Fruit fly (Drosophila melanogaster) whole organism, embryonic: ENCODE data around the gene CG9795.

Experiments used
- CG12744 ChIP-seq: fragments of 200-800 bp; sonication (Bioruptor generic); optimal IDR thresholded peaks from 2 replicates; lab custom pipeline; 2016; ENCODE audit warnings: missing biosample characterization, missing genetic modification characterization
- CG15601 ChIP-seq: fragments of 200-800 bp; sonication (Bioruptor generic); optimal IDR thresholded peaks from 3 replicates; lab custom pipeline; 2019; ENCODE audit warnings: missing biosample characterization, mild to moderate bottlenecking, missing genetic modification characterization, moderate library complexity
- CG4328 ChIP-seq: fragments of 200-800 bp; sonication (Bioruptor generic); optimal IDR thresholded peaks from 3 replicates; lab custom pipeline; 2017; ENCODE audit warnings: missing biosample characterization, missing genetic modification reagents, missing genetic modification characterization
- CG9932 ChIP-seq: fragments of 200-800 bp; sonication (Bioruptor generic); IDR thresholded peaks from 2 replicates; pipeline ENCODE4 v1.3.6; 2022; ENCODE audit warnings: missing biosample characterization, missing genetic modification characterization
- odd ChIP-seq: fragments of 200-800 bp; sonication (Bioruptor generic); optimal IDR thresholded peaks from 2 replicates; lab custom pipeline; 2017; ENCODE audit warnings: missing biosample characterization, mild to moderate bottlenecking, missing genetic modification characterization
- psq ChIP-seq: fragments of 200-800 bp; sonication (Bioruptor generic); optimal IDR thresholded peaks from 2 replicates; lab custom pipeline; 2017; ENCODE audit warnings: missing biosample characterization, missing genetic modification characterization
- rib ChIP-seq: fragments of 200-800 bp; sonication (Bioruptor generic); IDR thresholded peaks from 2 replicates; pipeline ENCODE4 v1.3.6; 2022; ENCODE audit warnings: missing biosample characterization, missing genetic modification characterization
- shn ChIP-seq: fragments of 200-800 bp; sonication (Bioruptor generic); optimal IDR thresholded peaks from 3 replicates; lab custom pipeline; 2016; ENCODE audit warnings: missing biosample characterization, missing genetic modification characterization
- zen2 ChIP-seq: fragments of 200-800 bp; sonication (Bioruptor generic); IDR thresholded peaks from 3 replicates; pipeline ENCODE4 v1.3.6; 2022; ENCODE audit warnings: missing biosample characterization, missing genetic modification characterization; ENCODE audit not compliant: partially characterized antibody

dm6 chr3R:4310683-4311066 is 8.8 kb upstream of the CG9795 start, which contains the start of gene Vps24:
- TF ChIP-seq CG9932 (no peak), CG12744 (no peak), psq (GFP tag; lab: Kevin White, UChicago) (no peak), rib (GFP tag; lab: Robert Waterston, UW) (no peak), shn (no peak), CG4328 (no peak), odd (GFP tag; lab: Kevin White, UChicago) (no peak), zen2 (GFP tag; lab: Robert Waterston, UW) (no peak), CG15601 (tag; lab: Kevin White, UChicago) (no peak)
